Worm (Caenorhabditis elegans): ENCODE measurements around the gene C24H11.1.

Gene C24H11.1

ce11 chrIII:11814653-11815052 lies 27.2 kb downstream of the C24H11.1 start:
- no peak for TF ChIP-seq snpc-4 (tag; optimal IDR thresholded peaks at IDR 0.05)
- no peak for TF ChIP-seq nhr-67 (tag; optimal IDR thresholded peaks at IDR 0.05)
- TF ChIP-seq mml-1 (tag; optimal IDR thresholded peaks at IDR 0.05) = no peak
- no peak for TF ChIP-seq ZK546.5 (tag; optimal IDR thresholded peaks at IDR 0.05)
- TF ChIP-seq lin-15B (tag; optimal IDR thresholded peaks at IDR 0.05) = no peak
- no peak for TF ChIP-seq egl-5 (tag; optimal IDR thresholded peaks at IDR 0.05)
- TF ChIP-seq ceh-28 (tag; optimal IDR thresholded peaks at IDR 0.05) = no peak
- no peak for TF ChIP-seq ceh-9 (tag; optimal IDR thresholded peaks at IDR 0.05)
- TF ChIP-seq nhr-28 (tag; optimal IDR thresholded peaks at IDR 0.05) = no peak
- peak; percentile 20 for TF ChIP-seq nhr-23 (tag; optimal IDR thresholded peaks at IDR 0.05)
- TF ChIP-seq nhr-25 (tag; optimal IDR thresholded peaks at IDR 0.05) = peak; percentile 45
- TF ChIP-seq nhr-12 (tag; optimal IDR thresholded peaks at IDR 0.05) = no peak
- no peak for TF ChIP-seq mdl-1 (tag; optimal IDR thresholded peaks at IDR 0.05)

- TF ChIP-seq nhr-25 (tag; optimal IDR thresholded peaks at IDR 0.05) = peak; percentile 67
- TF ChIP-seq nhr-28 (tag; optimal IDR thresholded peaks at IDR 0.05) = no peak
These were observed 29.1 kb downstream of the C24H11.1 start, which contains the start of gene C18D11.1 for ce11 chrIII:11816523-11817003. TSS of gene C18D11.1 (plus strand) at chrIII:11816573.

ce11 chrIII:11817865-11818264 lies 30.4 kb downstream of the C24H11.1 start:
- TF ChIP-seq mdl-1 (tag; optimal IDR thresholded peaks at IDR 0.05) (no peak), aly-2 (tag; optimal IDR thresholded peaks at IDR 0.05) (no peak), snpc-4 (tag; optimal IDR thresholded peaks at IDR 0.05) (peak; percentile 61), ceh-28 (tag; optimal IDR thresholded peaks at IDR 0.05) (no peak), pha-4 (tag; optimal IDR thresholded peaks at IDR 0.05) (no peak), egl-27 (tag; optimal IDR thresholded peaks at IDR 0.05) (no peak)

- TF ChIP-seq egl-27 (tag; optimal IDR thresholded peaks at IDR 0.05) (no peak), nhr-237 (tag; optimal IDR thresholded peaks at IDR 0.05) (no peak), unc-39 (tag; optimal IDR thresholded peaks at IDR 0.05) (no peak), nhr-25 (tag; optimal IDR thresholded peaks at IDR 0.05) (no peak), R02D3.7 (tag; optimal IDR thresholded peaks at IDR 0.05) (no peak), unc-62 (GFP tag; optimal IDR thresholded peaks at IDR 0.05) (no peak), ceh-28 (tag; optimal IDR thresholded peaks at IDR 0.05) (peak; percentile 7), eor-1 (tag; optimal IDR thresholded peaks at IDR 0.05) (no peak), aly-2 (tag; optimal IDR thresholded peaks at IDR 0.05) (no peak), pha-4 (tag; optimal IDR thresholded peaks at IDR 0.05) (peak; percentile 68), ZK546.5 (tag; optimal IDR thresholded peaks at IDR 0.05) (no peak), elt-2 (tag; optimal IDR thresholded peaks at IDR 0.05) (peak; percentile 89), elt-1 (tag; optimal IDR thresholded peaks at IDR 0.05) (no peak), nhr-77 (tag; optimal IDR thresholded peaks at IDR 0.05) (no peak), zag-1 (tag; optimal IDR thresholded peaks at IDR 0.05) (no peak), nhr-43 (tag; optimal IDR thresholded peaks at IDR 0.05; ENCODE audit: poor library complexity, severe bottlenecking) (no peak), pqm-1 (tag; optimal IDR thresholded peaks at IDR 0.05) (peak; percentile 78)
These were observed 34.9 kb downstream of the C24H11.1 start, which contains the start of gene maa-1 for ce11 chrIII:11822407-11822806. TSS of gene maa-1 (minus strand) at chrIII:11822526.

- TF ChIP-seq mdl-1 (tag; optimal IDR thresholded peaks at IDR 0.05) = no peak
- TF ChIP-seq lin-15B (tag; optimal IDR thresholded peaks at IDR 0.05) = peak; percentile 92
- TF ChIP-seq skn-1 (tag; optimal IDR thresholded peaks at IDR 0.05) = peak; percentile 66
- no peak for TF ChIP-seq nhr-12 (tag; optimal IDR thresholded peaks at IDR 0.05)
- no peak for TF ChIP-seq mml-1 (tag; optimal IDR thresholded peaks at IDR 0.05)
- TF ChIP-seq ZK546.5 (tag; optimal IDR thresholded peaks at IDR 0.05) = no peak
- TF ChIP-seq nhr-77 (tag; optimal IDR thresholded peaks at IDR 0.05) = no peak
- TF ChIP-seq snpc-4 (tag; optimal IDR thresholded peaks at IDR 0.05) = peak; percentile 89
- peak; percentile 49 for TF ChIP-seq sea-2 (GFP tag; optimal IDR thresholded peaks at IDR 0.05)
- TF ChIP-seq tbx-2 (tag; optimal IDR thresholded peaks at IDR 0.05) = peak; percentile 17
- peak; percentile 50 for TF ChIP-seq ceh-28 (tag; optimal IDR thresholded peaks at IDR 0.05)
- peak; percentile 86 for TF ChIP-seq elt-2 (tag; optimal IDR thresholded peaks at IDR 0.05)
- TF ChIP-seq nfya-1 (tag; optimal IDR thresholded peaks at IDR 0.05; ENCODE audit: insufficient read depth) = peak; percentile 97
- TF ChIP-seq egl-5 (tag; optimal IDR thresholded peaks at IDR 0.05) = peak; percentile 90
- no peak for TF ChIP-seq daf-12 (tag; optimal IDR thresholded peaks at IDR 0.05)
- TF ChIP-seq nhr-43 (tag; optimal IDR thresholded peaks at IDR 0.05; ENCODE audit: poor library complexity, severe bottlenecking) = peak; percentile 37
- TF ChIP-seq nhr-25 (tag; optimal IDR thresholded peaks at IDR 0.05) = peak; percentile 93
- TF ChIP-seq nhr-23 (tag; optimal IDR thresholded peaks at IDR 0.05) = peak; percentile 83
- TF ChIP-seq ama-1 (optimal IDR thresholded peaks at IDR 0.05) = peak; percentile 1
- TF ChIP-seq pqm-1 (tag; optimal IDR thresholded peaks at IDR 0.05) = peak; percentile 46
- TF ChIP-seq ztf-11 (tag; optimal IDR thresholded peaks at IDR 0.05) = no peak
- peak; percentile 92 for TF ChIP-seq lin-39 (tag; optimal IDR thresholded peaks at IDR 0.05)
- peak; percentile 15 for TF ChIP-seq elt-1 (tag; optimal IDR thresholded peaks at IDR 0.05)
- peak; percentile 66 for TF ChIP-seq jun-1 (tag; optimal IDR thresholded peaks at IDR 0.05)
- no peak for TF ChIP-seq unc-62 (GFP tag; optimal IDR thresholded peaks at IDR 0.05)
- TF ChIP-seq pha-4 (tag; optimal IDR thresholded peaks at IDR 0.05) = peak; percentile 98
- peak; percentile 48 for TF ChIP-seq lsy-12 (tag; optimal IDR thresholded peaks at IDR 0.05)
- TF ChIP-seq hmg-11 (tag; optimal IDR thresholded peaks at IDR 0.05) = peak; percentile 67
These were observed 35.8 kb downstream of the C24H11.1 start, which contains the start of gene C18D11.3 for ce11 chrIII:11823260-11823659. TSS of gene C18D11.3 (plus strand) at chrIII:11823448.
